Fruit fly (Drosophila melanogaster): ENCODE data around the gene CG42238.

The CG42238 gene

dm6 chr2L:21009310-21010119 lies 42.4 kb downstream of the CG42238 start (continued):
- TF ChIP-seq H2.0 (GFP tag; IDR thresholded peaks at IDR 0.05) (peak; percentile 55; the same call in 1 of the 2 replicates), Aef1 (GFP tag; IDR thresholded peaks at IDR 0.05) (no peak), sd (tag; optimal IDR thresholded peaks at IDR 0.05) (no peak), fd3F (GFP tag; optimal IDR thresholded peaks at IDR 0.05) (no peak), bigmax (GFP tag; optimal IDR thresholded peaks at IDR 0.05) (no peak), gcm (GFP tag; optimal IDR thresholded peaks at IDR 0.05) (peak; percentile 84), CG6791 (GFP tag; IDR thresholded peaks at IDR 0.05; ENCODE audit: partially characterized antibody) (no peak), ftz-f1 (GFP tag; optimal IDR thresholded peaks at IDR 0.05) (no peak), z (GFP tag; IDR thresholded peaks at IDR 0.05) (no peak), cas (GFP tag; IDR thresholded peaks at IDR 0.05) (no peak), Bteb2 (GFP tag; optimal IDR thresholded peaks at IDR 0.05) (peak; percentile 10), Dll (GFP tag; IDR thresholded peaks at IDR 0.05; ENCODE audit: partially characterized antibody) (no peak), row (GFP tag; IDR thresholded peaks at IDR 0.05) (peak; percentile 80), Xrp1 (GFP tag; IDR thresholded peaks at IDR 0.05) (peak; percentile 96), dysf (GFP tag; IDR thresholded peaks at IDR 0.05) (peak; percentile 52; the same call in 1 of the 3 replicates), CG3407 (GFP tag; optimal IDR thresholded peaks at IDR 0.05) (peak; percentile 77), repo (GFP tag; optimal IDR thresholded peaks at IDR 0.05) (peak; percentile 77), Med (GFP tag) (peak; percentile 86), CG13775 (GFP tag; optimal IDR thresholded peaks at IDR 0.05) (peak; percentile 79), CG11723 (GFP tag; optimal IDR thresholded peaks at IDR 0.05) (peak; percentile 63), CrebB (tag; optimal IDR thresholded peaks at IDR 0.05) (peak; percentile 46), CoRest (tag; optimal IDR thresholded peaks at IDR 0.05) (peak; percentile 77), CG2120 (GFP tag; optimal IDR thresholded peaks at IDR 0.05) (no peak), CG6654 (GFP tag; optimal IDR thresholded peaks at IDR 0.05) (peak; percentile 34), vfl (GFP tag; optimal IDR thresholded peaks at IDR 0.05) (no peak), pan (optimal IDR thresholded peaks at IDR 0.05) (no peak), pan (GFP tag; optimal IDR thresholded peaks at IDR 0.05 in 1 of 2, IDR thresholded peaks at IDR 0.05 in 1 of 2) (peak in 1 of 2 experiments; percentile 81), tll (GFP tag; optimal IDR thresholded peaks at IDR 0.05) (peak in 1 of 2 experiments; percentile 65), CG12769 (tag; optimal IDR thresholded peaks at IDR 0.05) (peak; percentile 15), Drgx (GFP tag; IDR thresholded peaks at IDR 0.05) (peak; percentile 88), Doc3 (GFP tag; IDR thresholded peaks at IDR 0.05; ENCODE audit: partially characterized antibody) (no peak), CG18262 (tag; optimal IDR thresholded peaks at IDR 0.05) (peak; percentile 93), CG15601 (tag; optimal IDR thresholded peaks at IDR 0.05) (peak; percentile 86), Opbp (GFP tag; IDR thresholded peaks at IDR 0.05; ENCODE audit: partially characterized antibody) (no peak), chn (GFP tag; optimal IDR thresholded peaks at IDR 0.05) (peak; percentile 77), ash1 (GFP tag; optimal IDR thresholded peaks at IDR 0.05) (no peak), ase (GFP tag; IDR thresholded peaks at IDR 0.05) (peak; percentile 34; the same call in 1 of the 3 replicates), NFAT (GFP tag; IDR thresholded peaks at IDR 0.05) (no peak), CG3995 (GFP tag; optimal IDR thresholded peaks at IDR 0.05) (no peak), Bdp1 (GFP tag; optimal IDR thresholded peaks at IDR 0.05) (peak; percentile 36), CG2129 (GFP tag; IDR thresholded peaks at IDR 0.05; ENCODE audit: partially characterized antibody) (no peak), gro (GFP tag; optimal IDR thresholded peaks at IDR 0.05) (no peak), fru (optimal IDR thresholded peaks at IDR 0.05) (no peak), dati (GFP tag; IDR thresholded peaks at IDR 0.05) (0 out of 2 replicates have a peak, but pooled peaks have one; percentile 34), CG3847 (GFP tag; IDR thresholded peaks at IDR 0.05) (no peak), CG13894 (tag; optimal IDR thresholded peaks at IDR 0.05) (no peak), MESR4 (GFP tag; optimal IDR thresholded peaks at IDR 0.05) (peak; percentile 20), CG1647 (GFP tag; optimal IDR thresholded peaks at IDR 0.05) (peak; percentile 18), CG18599 (GFP tag; optimal IDR thresholded peaks at IDR 0.05) (peak; percentile 52)
